Fruit fly (Drosophila melanogaster): ENCODE results near the gene Gagr.
A peak's percentile ranks its signal among the peaks of the same experiment; 100 is the strongest.

Gene Gagr

dm6 chr3L:16380770-16381169 lies 13.6 kb upstream of the Gagr start (continued):
- no peak for TF ChIP-seq CG42726 (GFP tag; IDR thresholded peaks at IDR 0.05; ENCODE audit: partially characterized antibody)
- TF ChIP-seq CG6654 (GFP tag; optimal IDR thresholded peaks at IDR 0.05) = no peak
- TF ChIP-seq CG11456 (GFP tag; IDR thresholded peaks at IDR 0.05) = no peak
- peak; percentile 59 for TF ChIP-seq gcm (GFP tag; optimal IDR thresholded peaks at IDR 0.05)
- TF ChIP-seq sisA (GFP tag; IDR thresholded peaks at IDR 0.05) = peak; percentile 70
- peak; percentile 27 for TF ChIP-seq ewg (GFP tag; optimal IDR thresholded peaks at IDR 0.05)
- TF ChIP-seq usp (GFP tag; optimal IDR thresholded peaks at IDR 0.05) = no peak
- TF ChIP-seq CG6854 (GFP tag; optimal IDR thresholded peaks at IDR 0.05) = peak; percentile 69
- TF ChIP-seq CG4424 (GFP tag; optimal IDR thresholded peaks at IDR 0.05) = peak; percentile 52
- peak; percentile 31 for TF ChIP-seq run (tag; optimal IDR thresholded peaks at IDR 0.05)
- no peak for TF ChIP-seq CG2129 (GFP tag; IDR thresholded peaks at IDR 0.05; ENCODE audit: partially characterized antibody)
- TF ChIP-seq Gug (GFP tag; IDR thresholded peaks at IDR 0.05) = peak; percentile 44; the same call in 2 of the 4 replicates
- no peak for TF ChIP-seq Sry-δ (GFP tag; optimal IDR thresholded peaks at IDR 0.05)
- peak; percentile 73 for TF ChIP-seq CoRest (tag; optimal IDR thresholded peaks at IDR 0.05)
- peak; percentile 71 for TF ChIP-seq CG30403 (GFP tag; optimal IDR thresholded peaks at IDR 0.05)
- peak; percentile 43 for TF ChIP-seq CG1602 (GFP tag; optimal IDR thresholded peaks at IDR 0.05)
- TF ChIP-seq sens (GFP tag) = peak; percentile 90
- no peak for TF ChIP-seq sqz (GFP tag; optimal IDR thresholded peaks at IDR 0.05)
- TF ChIP-seq TFAM (GFP tag; optimal IDR thresholded peaks at IDR 0.05) = no peak
- 0 out of 2 replicates have a peak, but pooled peaks have one; percentile 25 for TF ChIP-seq klu (GFP tag; IDR thresholded peaks at IDR 0.05)
- TF ChIP-seq GATAe (GFP tag; conservative IDR thresholded peaks at IDR 0.05) = no peak
- peak; percentile 44 for TF ChIP-seq CrebB (tag; optimal IDR thresholded peaks at IDR 0.05)
- TF ChIP-seq ara (GFP tag; IDR thresholded peaks at IDR 0.05) = no peak
- TF ChIP-seq CG8290 (GFP tag; optimal IDR thresholded peaks at IDR 0.05) = no peak
- TF ChIP-seq CG8290 (tag; optimal IDR thresholded peaks at IDR 0.05) = peak in 1 of 2 experiments; percentile 73
- TF ChIP-seq Ravus (GFP tag; IDR thresholded peaks at IDR 0.05) = no peak
- TF ChIP-seq ab (GFP tag; optimal IDR thresholded peaks at IDR 0.05) = peak; percentile 59
- no peak for TF ChIP-seq Doc3 (GFP tag; IDR thresholded peaks at IDR 0.05; ENCODE audit: partially characterized antibody)
- no peak; the same call in 1 of the 2 replicates for TF ChIP-seq lmd (GFP tag; IDR thresholded peaks at IDR 0.05)
- no peak for TF ChIP-seq emc (GFP tag; optimal IDR thresholded peaks at IDR 0.05)
- peak; percentile 86 for TF ChIP-seq CG12769 (tag; optimal IDR thresholded peaks at IDR 0.05)
- peak; percentile 45 for TF ChIP-seq CG7928 (GFP tag; optimal IDR thresholded peaks at IDR 0.05)
- peak; percentile 73 for TF ChIP-seq Nf-YC (tag; optimal IDR thresholded peaks at IDR 0.05)
- TF ChIP-seq oc (tag; optimal IDR thresholded peaks at IDR 0.05) = no peak
- peak; percentile 60 for TF ChIP-seq HLH3B (GFP tag; IDR thresholded peaks at IDR 0.05)
- peak; percentile 76; the same call in 1 of the 3 replicates for TF ChIP-seq dysf (GFP tag; IDR thresholded peaks at IDR 0.05)
- peak in 1 of 2 experiments; percentile 80 for TF ChIP-seq Eip74EF (GFP tag; optimal IDR thresholded peaks at IDR 0.05)
- peak; percentile 51; the same call in 1 of the 2 replicates for TF ChIP-seq Xrp1 (GFP tag; IDR thresholded peaks at IDR 0.05)
- peak; percentile 28 for TF ChIP-seq CG3407 (GFP tag; optimal IDR thresholded peaks at IDR 0.05)
- no peak for TF ChIP-seq luna (GFP tag; optimal IDR thresholded peaks at IDR 0.05)
- peak; percentile 22 for TF ChIP-seq CG10462 (GFP tag; optimal IDR thresholded peaks at IDR 0.05)
- TF ChIP-seq E2f2 (GFP tag; IDR thresholded peaks at IDR 0.05) = 0 out of 2 replicates have a peak, but pooled peaks have one; percentile 28
- no peak for TF ChIP-seq Awh (GFP tag; IDR thresholded peaks at IDR 0.05)
- TF ChIP-seq CG14050 (GFP tag; IDR thresholded peaks at IDR 0.05) = no peak
- peak; percentile 65 for TF ChIP-seq Asciz (GFP tag; optimal IDR thresholded peaks at IDR 0.05)
- TF ChIP-seq Trl (optimal IDR thresholded peaks at IDR 0.05) = no peak
- peak; percentile 60 for TF ChIP-seq Trl (GFP tag; optimal IDR thresholded peaks at IDR 0.05)
- no peak for TF ChIP-seq HmgD (GFP tag; optimal IDR thresholded peaks at IDR 0.05)
- TF ChIP-seq CG4282 (GFP tag; optimal IDR thresholded peaks at IDR 0.05) = no peak
- peak; percentile 1 for TF ChIP-seq CG18476 (GFP tag; optimal IDR thresholded peaks at IDR 0.05)
- TF ChIP-seq CG9215 (GFP tag; IDR thresholded peaks at IDR 0.05) = no peak; the same call in 1 of the 2 replicates
- TF ChIP-seq slp2 (GFP tag; optimal IDR thresholded peaks at IDR 0.05) = no peak

All from whole organism, embryonic.